Worm (Caenorhabditis elegans) whole organism, L3 larva: ENCODE measurements around the gene nmat-1.

Experiments
- R02D3.7 ChIP-seq: fragments of 150-350 bp; optimal IDR thresholded peaks from 2 replicates; lab custom pipeline; 2014; ENCODE audit warnings: missing biosample characterization, missing genetic modification characterization
- aly-2 ChIP-seq: fragments of 150-350 bp; optimal IDR thresholded peaks from 2 replicates; lab custom pipeline; 2014; ENCODE audit warnings: missing biosample characterization, missing genetic modification characterization
- ama-1 ChIP-seq: fragments of 150-350 bp; optimal IDR thresholded peaks from 2 replicates; lab custom pipeline; 2018
- ceh-16 ChIP-seq: sonication (generic microtip); optimal IDR thresholded peaks from 2 replicates; lab custom pipeline; 2017; ENCODE audit warnings: missing biosample characterization, missing genetic modification characterization
- ceh-28 ChIP-seq: fragments of 150-350 bp; optimal IDR thresholded peaks from 2 replicates; lab custom pipeline; 2014; ENCODE audit warnings: missing biosample characterization, missing genetic modification reagents, missing genetic modification characterization
- ceh-82 ChIP-seq: fragments of 150-350 bp; optimal IDR thresholded peaks from 2 replicates; lab custom pipeline; 2014; ENCODE audit warnings: missing biosample characterization, missing genetic modification characterization
- ceh-9 ChIP-seq: sonication (generic microtip); optimal IDR thresholded peaks from 2 replicates; lab custom pipeline; 2018; ENCODE audit warnings: missing biosample characterization, missing genetic modification characterization
- daf-12 ChIP-seq: fragments of 150-350 bp; optimal IDR thresholded peaks from 2 replicates; lab custom pipeline; 2014; ENCODE audit warnings: missing biosample characterization, missing genetic modification reagents, missing genetic modification characterization
- egl-27 ChIP-seq: sonication (generic microtip); optimal IDR thresholded peaks from 4 replicates; lab custom pipeline; 2017; ENCODE audit warnings: missing biosample characterization, missing genetic modification reagents, missing genetic modification characterization
- egl-5 ChIP-seq: fragments of 150-350 bp; optimal IDR thresholded peaks from 2 replicates; lab custom pipeline; 2017; ENCODE audit warnings: missing biosample characterization, missing genetic modification reagents, missing genetic modification characterization, inconsistent platforms
- elt-1 ChIP-seq: fragments of 150-350 bp; optimal IDR thresholded peaks from 2 replicates; lab custom pipeline; 2014; ENCODE audit warnings: missing biosample characterization, missing genetic modification characterization
- elt-2 ChIP-seq: sonication (generic microtip); optimal IDR thresholded peaks from 2 replicates; lab custom pipeline; 2016; ENCODE audit warnings: missing genetic modification reagents, mild to moderate bottlenecking, missing genetic modification characterization, missing compliant biosample characterization
- elt-3 ChIP-seq, 3 experiments: fragments of 150-350 bp in 1 of 3; sonication (generic microtip) in 2 of 3; optimal IDR thresholded peaks; 2 replicates in 2 of 3; 4 replicates in 1 of 3; lab custom pipeline; 2014 to 2017; ENCODE audit warnings: missing biosample characterization in 3 of 3, missing genetic modification characterization in 3 of 3
- eor-1 ChIP-seq, 2 experiments: fragments of 150-350 bp; optimal IDR thresholded peaks; 2 replicates each; lab custom pipeline; 2014 to 2018; ENCODE audit warnings: missing biosample characterization in 2 of 2, missing genetic modification characterization in 2 of 2
- fkh-10 ChIP-seq: sonication (generic microtip); optimal IDR thresholded peaks from 2 replicates; lab custom pipeline; 2017; ENCODE audit warnings: missing biosample characterization, missing genetic modification reagents, missing genetic modification characterization
- fkh-2 ChIP-seq: fragments of 150-350 bp; optimal IDR thresholded peaks from 2 replicates; lab custom pipeline; 2014; ENCODE audit warnings: missing biosample characterization, missing genetic modification reagents, missing genetic modification characterization
- hmg-11 ChIP-seq: sonication (generic microtip); optimal IDR thresholded peaks from 2 replicates; lab custom pipeline; 2016; ENCODE audit warnings: missing genetic modification characterization, missing compliant biosample characterization
- jun-1 ChIP-seq: fragments of 150-350 bp; optimal IDR thresholded peaks from 2 replicates; lab custom pipeline; 2014; ENCODE audit warnings: missing biosample characterization, missing genetic modification reagents, missing genetic modification characterization
- lsy-12 ChIP-seq: sonication (generic microtip); optimal IDR thresholded peaks from 2 replicates; lab custom pipeline; 2016; ENCODE audit warnings: mild to moderate bottlenecking, missing genetic modification characterization, missing compliant biosample characterization
- mdl-1 ChIP-seq: fragments of 150-350 bp; optimal IDR thresholded peaks from 2 replicates; lab custom pipeline; 2014; ENCODE audit warnings: missing biosample characterization, missing genetic modification characterization
- nfya-1 ChIP-seq: sonication (generic microtip); optimal IDR thresholded peaks from 2 replicates; lab custom pipeline; 2017; ENCODE audit warnings: missing genetic modification characterization, mild to moderate bottlenecking, missing compliant biosample characterization, antibody characterized with exemption, moderate library complexity; ENCODE audit not compliant: insufficient read depth
- nhr-11 ChIP-seq: fragments of 150-350 bp; optimal IDR thresholded peaks from 2 replicates; lab custom pipeline; 2014; ENCODE audit warnings: missing biosample characterization, missing genetic modification characterization
- nhr-23 ChIP-seq: fragments of 150-350 bp; optimal IDR thresholded peaks from 2 replicates; lab custom pipeline; 2014; ENCODE audit warnings: missing biosample characterization, missing genetic modification reagents, missing genetic modification characterization
- nhr-237 ChIP-seq: fragments of 150-350 bp; optimal IDR thresholded peaks from 2 replicates; lab custom pipeline; 2014; ENCODE audit warnings: missing biosample characterization, missing genetic modification characterization
- nhr-25 ChIP-seq: sonication (generic microtip); optimal IDR thresholded peaks from 2 replicates; lab custom pipeline; 2017; ENCODE audit warnings: missing biosample characterization, missing genetic modification characterization
- nhr-28 ChIP-seq: fragments of 150-350 bp; optimal IDR thresholded peaks from 2 replicates; lab custom pipeline; 2014; ENCODE audit warnings: missing biosample characterization, missing genetic modification characterization
- nhr-43 ChIP-seq: sonication (generic microtip); optimal IDR thresholded peaks from 2 replicates; lab custom pipeline; 2016; ENCODE audit warnings: mild to moderate bottlenecking, missing genetic modification characterization, missing compliant biosample characterization; ENCODE audit not compliant: poor library complexity, severe bottlenecking
- nhr-76 ChIP-seq: fragments of 150-350 bp; sonication (generic microtip); optimal IDR thresholded peaks from 5 replicates; lab custom pipeline; 2014; ENCODE audit warnings: missing biosample characterization, missing genetic modification characterization
- nhr-77 ChIP-seq: fragments of 150-350 bp; optimal IDR thresholded peaks from 2 replicates; lab custom pipeline; 2014; ENCODE audit warnings: missing biosample characterization, missing genetic modification characterization
- pha-4 ChIP-seq: fragments of 150-350 bp; optimal IDR thresholded peaks from 2 replicates; lab custom pipeline; 2014; ENCODE audit warnings: missing biosample characterization, missing genetic modification reagents, missing genetic modification characterization
- pqm-1 ChIP-seq: fragments of 150-350 bp; optimal IDR thresholded peaks from 2 replicates; lab custom pipeline; 2017; ENCODE audit warnings: missing biosample characterization, missing genetic modification characterization, inconsistent platforms
- sea-2 ChIP-seq: fragments of 150-350 bp; sonication (generic microtip); optimal IDR thresholded peaks from 4 replicates; lab custom pipeline; 2014; ENCODE audit warnings: missing biosample characterization, missing genetic modification reagents, missing genetic modification characterization
- skn-1 ChIP-seq: fragments of 150-350 bp; optimal IDR thresholded peaks from 2 replicates; lab custom pipeline; 2014; ENCODE audit warnings: missing biosample characterization, missing genetic modification characterization
- snpc-4 ChIP-seq: fragments of 150-350 bp; optimal IDR thresholded peaks from 2 replicates; lab custom pipeline; 2014; ENCODE audit warnings: missing biosample characterization, missing genetic modification characterization
- tbx-2 ChIP-seq: sonication (generic microtip); optimal IDR thresholded peaks from 2 replicates; lab custom pipeline; 2016; ENCODE audit warnings: mild to moderate bottlenecking, missing genetic modification characterization, missing compliant biosample characterization
- unc-39 ChIP-seq: sonication (generic microtip); optimal IDR thresholded peaks from 4 replicates; lab custom pipeline; 2017; ENCODE audit warnings: missing biosample characterization, missing genetic modification characterization
- unc-62 ChIP-seq: fragments of 150-350 bp; sonication (generic microtip); optimal IDR thresholded peaks from 4 replicates; lab custom pipeline; 2014; ENCODE audit warnings: missing biosample characterization, missing genetic modification reagents, missing genetic modification characterization
- ztf-11 ChIP-seq: fragments of 150-350 bp; optimal IDR thresholded peaks from 2 replicates; lab custom pipeline; 2014; ENCODE audit warnings: missing biosample characterization, missing genetic modification characterization

Gene nmat-1

DNA sequence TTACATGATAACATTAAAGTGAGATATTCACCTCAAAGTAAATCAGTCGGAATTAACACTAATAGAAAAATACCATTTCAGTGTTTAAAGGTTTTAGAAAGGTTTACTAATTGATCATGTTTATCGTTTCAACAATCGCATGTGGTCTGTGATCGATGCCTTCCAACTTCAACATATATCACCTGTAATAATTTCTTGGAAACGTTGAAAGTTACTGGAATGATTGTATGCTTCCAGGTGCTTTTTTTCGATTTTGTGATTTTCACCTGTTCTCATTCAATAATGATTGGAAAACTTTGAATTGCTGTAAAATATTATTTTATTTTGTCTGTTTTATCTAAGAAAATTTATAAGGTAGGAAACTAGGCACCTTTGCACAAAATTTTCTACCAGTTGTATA lies 4.7 kb upstream of the nmat-1 start:
- TF ChIP-seq nhr-11 (tag; lab: Kevin White, UChicago): no peak
- no peak for TF ChIP-seq mdl-1 (tag; lab: Kevin White, UChicago)
- no peak for TF ChIP-seq pqm-1
- no peak for TF ChIP-seq egl-5 (tag; lab: Kevin White, UChicago)
- TF ChIP-seq hmg-11 (tag; lab: Kevin White, UChicago): no peak
- no peak for TF ChIP-seq eor-1 (tag; optimal IDR thresholded peaks at IDR 0.05; lab: Kevin White, UChicago)
- no peak for TF ChIP-seq jun-1 (tag; lab: Kevin White, UChicago)
- no peak for TF ChIP-seq ama-1 (lab: Kevin White, UChicago)
- TF ChIP-seq nhr-25 (tag; lab: Kevin White, UChicago): no peak
- TF ChIP-seq pha-4 (tag; lab: Kevin White, UChicago): no peak
- no peak for TF ChIP-seq egl-27
- no peak for TF ChIP-seq sea-2
- no peak for TF ChIP-seq elt-3 (tag; optimal IDR thresholded peaks at IDR 0.05; lab: Kevin White, UChicago)
- no peak for TF ChIP-seq nhr-237 (tag; lab: Kevin White, UChicago)
- no peak for TF ChIP-seq elt-1
- no peak for TF ChIP-seq nhr-43 (tag; lab: Kevin White, UChicago)
- no peak for TF ChIP-seq tbx-2
- TF ChIP-seq fkh-10 (GFP tag; lab: Kevin White, UChicago): no peak
- no peak for TF ChIP-seq nhr-77

DNA sequence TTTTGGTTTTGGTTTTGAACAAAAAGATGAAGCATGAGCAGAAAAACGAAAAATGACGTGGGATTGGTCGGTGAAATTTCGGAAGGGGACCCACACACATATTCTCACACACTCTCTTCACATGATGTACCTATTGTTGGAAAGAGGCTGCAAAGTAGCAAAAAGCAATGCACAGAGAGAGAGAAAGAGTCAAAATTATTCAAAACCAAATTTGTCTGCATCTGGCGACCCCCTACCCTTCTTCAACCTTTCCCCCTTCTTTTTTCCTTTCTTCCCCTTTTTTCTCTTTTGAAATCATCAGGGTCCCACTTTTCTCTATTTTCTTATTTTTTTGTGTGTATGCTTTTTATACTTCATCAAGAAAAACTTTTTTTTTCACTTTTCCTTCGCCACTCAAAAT lies 3.6 kb upstream of the nmat-1 start:
- no peak for TF ChIP-seq aly-2 (tag; lab: Kevin White, UChicago)
- TF ChIP-seq tbx-2: no peak
- no peak for TF ChIP-seq nhr-76 (tag; lab: Kevin White, UChicago)
- TF ChIP-seq unc-62: no peak
- no peak for TF ChIP-seq egl-5 (tag; lab: Kevin White, UChicago)
- TF ChIP-seq fkh-2 (tag; lab: Kevin White, UChicago): no peak
- no peak for TF ChIP-seq ceh-16 (tag; lab: Kevin White, UChicago)
- TF ChIP-seq pqm-1: no peak
- TF ChIP-seq daf-12: no peak
- TF ChIP-seq skn-1 (tag; lab: Kevin White, UChicago): no peak
- no peak for TF ChIP-seq R02D3.7
- TF ChIP-seq nhr-23 (tag; lab: Kevin White, UChicago): no peak
- TF ChIP-seq nhr-237 (tag; lab: Kevin White, UChicago): no peak
- TF ChIP-seq ceh-28 (tag; lab: Kevin White, UChicago): no peak
- TF ChIP-seq sea-2: no peak
- no peak for TF ChIP-seq nhr-77
- no peak for TF ChIP-seq nhr-11 (tag; lab: Kevin White, UChicago)

DNA sequence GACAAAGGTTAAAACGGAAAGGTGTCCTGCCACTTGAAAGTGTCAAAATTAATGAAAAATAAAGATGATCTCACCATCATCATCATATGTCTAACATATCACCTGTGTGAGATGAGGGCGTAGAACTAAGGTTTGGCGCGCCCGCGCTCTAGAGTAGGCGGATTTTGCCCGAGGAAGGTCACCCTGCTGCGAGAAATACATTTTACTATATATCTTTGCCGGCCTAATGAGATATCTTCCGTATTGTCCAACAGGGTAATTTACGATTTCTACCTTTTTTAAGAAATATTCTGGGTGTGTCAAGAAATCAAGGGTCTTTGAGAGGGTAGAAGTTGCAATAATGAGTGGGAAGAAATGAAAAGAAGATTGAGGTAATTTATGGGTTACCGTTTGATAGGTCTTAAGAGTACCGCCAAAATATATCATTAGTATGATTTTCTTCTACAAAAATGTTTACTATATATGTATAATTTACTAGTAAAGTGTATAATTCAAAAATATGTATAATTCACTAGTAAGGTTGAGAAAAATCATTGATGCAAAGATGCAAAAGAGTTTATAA lies 9.9 kb downstream of the nmat-1 start:
- TF ChIP-seq sea-2 (no peak), ceh-9 (no peak), nhr-25 (tag; lab: Kevin White, UChicago) (peak; percentile 29)

ce11 chrX:12006470-12006869 lies 11.4 kb downstream of the nmat-1 start:
- TF ChIP-seq elt-2 (tag; lab: Kevin White, UChicago) (peak; percentile 8), snpc-4 (no peak)

ce11 chrX:12005499-12005959 lies 12.3 kb downstream of the nmat-1 start, which contains the start of gene sma-5:
Gene sma-5, minus strand, starts transcription at chrX:12005549.
- no peak for TF ChIP-seq tbx-2
- no peak for TF ChIP-seq hmg-11 (tag; lab: Kevin White, UChicago)
- TF ChIP-seq nhr-237 (tag; lab: Kevin White, UChicago): no peak
- no peak for TF ChIP-seq unc-39 (tag; lab: Kevin White, UChicago)
- no peak for TF ChIP-seq nhr-77
- TF ChIP-seq jun-1 (tag; lab: Kevin White, UChicago): no peak
- TF ChIP-seq elt-1: no peak
- no peak for TF ChIP-seq ceh-82 (tag; lab: Kevin White, UChicago)
- no peak for TF ChIP-seq nhr-28
- TF ChIP-seq nfya-1 (tag; lab: Kevin White, UChicago): no peak
- no peak for TF ChIP-seq ama-1 (lab: Kevin White, UChicago)
- no peak for TF ChIP-seq ztf-11
- no peak for TF ChIP-seq skn-1 (tag; lab: Kevin White, UChicago)
- TF ChIP-seq elt-3 (tag; optimal IDR thresholded peaks at IDR 0.05; lab: Kevin White, UChicago): no peak
- TF ChIP-seq ceh-28 (tag; lab: Kevin White, UChicago): no peak
- TF ChIP-seq R02D3.7: no peak
- TF ChIP-seq nhr-25 (tag; lab: Kevin White, UChicago): no peak
- no peak for TF ChIP-seq lsy-12 (tag; lab: Kevin White, UChicago)
